Worm (Caenorhabditis elegans) whole organism, L3 larva: Measurements from ENCODE around the gene gasr-8.

Experiments used
- ama-1 ChIP-seq: fragments of 150-350 bp; optimal IDR thresholded peaks from 2 replicates; lab custom pipeline; 2018
- ceh-9 ChIP-seq: sonication (generic microtip); optimal IDR thresholded peaks from 2 replicates; lab custom pipeline; 2018; ENCODE audit warnings: missing biosample characterization, missing genetic modification characterization
- elt-2 ChIP-seq: sonication (generic microtip); optimal IDR thresholded peaks from 2 replicates; lab custom pipeline; 2016; ENCODE audit warnings: missing genetic modification reagents, mild to moderate bottlenecking, missing genetic modification characterization, missing compliant biosample characterization
- nhr-28 ChIP-seq: fragments of 150-350 bp; optimal IDR thresholded peaks from 2 replicates; lab custom pipeline; 2014; ENCODE audit warnings: missing biosample characterization, missing genetic modification characterization
- pqm-1 ChIP-seq: fragments of 150-350 bp; optimal IDR thresholded peaks from 2 replicates; lab custom pipeline; 2017; ENCODE audit warnings: missing biosample characterization, missing genetic modification characterization, inconsistent platforms
- ztf-4 ChIP-seq: fragments of 150-350 bp; optimal IDR thresholded peaks from 2 replicates; lab custom pipeline; 2014; ENCODE audit warnings: missing biosample characterization, missing genetic modification characterization

- no peak for TF ChIP-seq ztf-4 (tag; lab: Kevin White, UChicago)
- TF ChIP-seq ceh-9 (tag; lab: Kevin White, UChicago) = no peak
- no peak for TF ChIP-seq elt-2 (tag; lab: Kevin White, UChicago)
- TF ChIP-seq nhr-28 (tag; lab: Kevin White, UChicago) = no peak
- TF ChIP-seq pqm-1 = no peak
- peak; percentile 93 for TF ChIP-seq ama-1 (lab: Kevin White, UChicago)
Measured at ce11 chrV:14686231-14687105, 2.4 kb upstream of the gasr-8 start.
